Fruit fly (Drosophila melanogaster): ENCODE results near the gene CG15347.

- no peak for TF ChIP-seq woc (GFP tag; optimal IDR thresholded peaks at IDR 0.05)
- no peak for TF ChIP-seq foxo (GFP tag; optimal IDR thresholded peaks at IDR 0.05)
- TF ChIP-seq usp (GFP tag; optimal IDR thresholded peaks at IDR 0.05) = no peak
- TF ChIP-seq pan (optimal IDR thresholded peaks at IDR 0.05) = no peak
- TF ChIP-seq psq (GFP tag; optimal IDR thresholded peaks at IDR 0.05) = no peak
- TF ChIP-seq dsf (GFP tag; optimal IDR thresholded peaks at IDR 0.05; ENCODE audit: borderline replicate concordance) = no peak
- no peak for TF ChIP-seq CrebA (GFP tag; optimal IDR thresholded peaks at IDR 0.05; ENCODE audit: borderline replicate concordance)
- TF ChIP-seq HLH106 (tag; optimal IDR thresholded peaks at IDR 0.05) = no peak
- no peak for TF ChIP-seq fru (GFP tag; optimal IDR thresholded peaks at IDR 0.05)
- TF ChIP-seq Mio (GFP tag; optimal IDR thresholded peaks at IDR 0.05) = no peak
- no peak for TF ChIP-seq Dfd (GFP tag; optimal IDR thresholded peaks at IDR 0.05)
- TF ChIP-seq Jra (GFP tag; optimal IDR thresholded peaks at IDR 0.05) = no peak
- no peak for TF ChIP-seq GATAd (GFP tag; optimal IDR thresholded peaks at IDR 0.05)
- TF ChIP-seq ey (GFP tag; optimal IDR thresholded peaks at IDR 0.05) = no peak
Measured at dm6 chrX:8501374-8501773, 40.7 kb upstream of the CG15347 start.

Measured in whole organism, wandering third instar larva.